Fruit fly (Drosophila melanogaster): ENCODE results near the gene Ipp.

Ipp gene

dm6 chr3R:13915646-13916045 lies 42.9 kb upstream of the Ipp start (continued):
- TF ChIP-seq CG43689 (GFP tag; IDR thresholded peaks at IDR 0.05): no peak
- no peak for TF ChIP-seq pzg (GFP tag; optimal IDR thresholded peaks at IDR 0.05)
- TF ChIP-seq Ets97D (GFP tag; optimal IDR thresholded peaks at IDR 0.05): peak; percentile 4
- TF ChIP-seq CG10321 (GFP tag; IDR thresholded peaks at IDR 0.05): no peak
- TF ChIP-seq CG11247 (GFP tag; IDR thresholded peaks at IDR 0.05): peak; percentile 62
- peak; percentile 56 for TF ChIP-seq ind (GFP tag; optimal IDR thresholded peaks at IDR 0.05)
- TF ChIP-seq CG10147 (GFP tag; optimal IDR thresholded peaks at IDR 0.05): peak; percentile 40
- TF ChIP-seq twi (tag; optimal IDR thresholded peaks at IDR 0.05): peak; percentile 64
- TF ChIP-seq Nf-YB (GFP tag; optimal IDR thresholded peaks at IDR 0.05): peak; percentile 51
- TF ChIP-seq ab (GFP tag; optimal IDR thresholded peaks at IDR 0.05): no peak
- peak; percentile 31 to 78 for TF ChIP-seq dpn (GFP tag; optimal IDR thresholded peaks at IDR 0.05)
- no peak for TF ChIP-seq Hr39 (optimal IDR thresholded peaks at IDR 0.05)
- no peak for TF ChIP-seq pita (GFP tag; optimal IDR thresholded peaks at IDR 0.05)
- no peak for TF ChIP-seq Tbp (GFP tag; optimal IDR thresholded peaks at IDR 0.05)
- TF ChIP-seq pros (GFP tag; optimal IDR thresholded peaks at IDR 0.05): no peak
- no peak for TF ChIP-seq fu2 (GFP tag; optimal IDR thresholded peaks at IDR 0.05)
- TF ChIP-seq stc (GFP tag; IDR thresholded peaks at IDR 0.05): peak; percentile 39; the same call in 1 of the 2 replicates
- TF ChIP-seq odd (GFP tag; optimal IDR thresholded peaks at IDR 0.05): peak; percentile 27
- peak; percentile 64 for TF ChIP-seq CG15601 (tag; optimal IDR thresholded peaks at IDR 0.05)
- TF ChIP-seq TFAM (GFP tag; optimal IDR thresholded peaks at IDR 0.05): no peak
- TF ChIP-seq knrl (GFP tag; IDR thresholded peaks at IDR 0.05; ENCODE audit: partially characterized antibody): no peak
- peak; percentile 36 for TF ChIP-seq Six4 (GFP tag; optimal IDR thresholded peaks at IDR 0.05)
- TF ChIP-seq trem (tag; optimal IDR thresholded peaks at IDR 0.05): peak; percentile 42
- TF ChIP-seq Gug (GFP tag; IDR thresholded peaks at IDR 0.05): peak; percentile 73
- TF ChIP-seq NC2β (GFP tag; optimal IDR thresholded peaks at IDR 0.05): peak; percentile 1
- TF ChIP-seq CG31365 (tag; optimal IDR thresholded peaks at IDR 0.05): no peak
- peak; percentile 8 for TF ChIP-seq CG4617 (GFP tag; optimal IDR thresholded peaks at IDR 0.05; ENCODE audit: borderline replicate concordance)
- TF ChIP-seq CG12071 (GFP tag; optimal IDR thresholded peaks at IDR 0.05): peak; percentile 42
- TF ChIP-seq sqz (GFP tag; optimal IDR thresholded peaks at IDR 0.05): peak; percentile 24
- TF ChIP-seq ro (GFP tag; IDR thresholded peaks at IDR 0.05): 0 out of 2 replicates have a peak, but pooled peaks have one; percentile 50
- no peak for TF ChIP-seq ash1 (GFP tag; optimal IDR thresholded peaks at IDR 0.05)
- TF ChIP-seq ap (GFP tag; IDR thresholded peaks at IDR 0.05): peak; percentile 61
- TF ChIP-seq GATAe (GFP tag; conservative IDR thresholded peaks at IDR 0.05): 0 out of 2 replicates have a peak, but pooled peaks have one; percentile 22
- TF ChIP-seq cato (GFP tag; optimal IDR thresholded peaks at IDR 0.05; ENCODE audit: borderline replicate concordance): peak; percentile 50
- no peak for TF ChIP-seq run (tag; optimal IDR thresholded peaks at IDR 0.05)
- peak; percentile 47 for TF ChIP-seq CG12219 (GFP tag; optimal IDR thresholded peaks at IDR 0.05)
- TF ChIP-seq CG8281 (tag; optimal IDR thresholded peaks at IDR 0.05): peak; percentile 48
- TF ChIP-seq CG8089 (GFP tag; optimal IDR thresholded peaks at IDR 0.05): peak; percentile 38
- TF ChIP-seq CG17359 (tag; optimal IDR thresholded peaks at IDR 0.05): peak; percentile 57
- TF ChIP-seq ranshi (GFP tag; IDR thresholded peaks at IDR 0.05): peak; percentile 74; the same call in 1 of the 2 replicates
- TF ChIP-seq CG18011 (GFP tag; optimal IDR thresholded peaks at IDR 0.05): no peak
- no peak for TF ChIP-seq CG3163 (GFP tag; optimal IDR thresholded peaks at IDR 0.05)
- TF ChIP-seq CG2678 (tag; optimal IDR thresholded peaks at IDR 0.05): peak; percentile 76
- TF ChIP-seq sima (GFP tag; optimal IDR thresholded peaks at IDR 0.05): no peak
- peak; percentile 15 for TF ChIP-seq CG18476 (GFP tag; optimal IDR thresholded peaks at IDR 0.05)
- TF ChIP-seq CG31224 (GFP tag; IDR thresholded peaks at IDR 0.05): peak; percentile 64
- peak; percentile 3 for TF ChIP-seq sug (tag; optimal IDR thresholded peaks at IDR 0.05)
- TF ChIP-seq toy (GFP tag; IDR thresholded peaks at IDR 0.05): no peak
- TF ChIP-seq Hmx (GFP tag; optimal IDR thresholded peaks at IDR 0.05): no peak
- TF ChIP-seq CG7963 (GFP tag; IDR thresholded peaks at IDR 0.05; ENCODE audit: partially characterized antibody): no peak
- no peak for TF ChIP-seq mirr (GFP tag; optimal IDR thresholded peaks at IDR 0.05)
